Worm (Caenorhabditis elegans) whole organism, L1 larva: ENCODE results near the gene nhr-57.

Experiments used
- C16A3.4 ChIP-seq: fragments of 150-350 bp; optimal IDR thresholded peaks from 2 replicates; lab custom pipeline; 2014; ENCODE audit warnings: missing biosample characterization, missing genetic modification characterization
- aha-1 ChIP-seq: fragments of 150-350 bp; optimal IDR thresholded peaks from 2 replicates; lab custom pipeline; 2014; ENCODE audit warnings: missing biosample characterization, missing genetic modification characterization
- ceh-82 ChIP-seq, 3 experiments: fragments of 150-350 bp in 1 of 3; sonication (generic microtip) in 2 of 3; optimal IDR thresholded peaks; 2 replicates each; lab custom pipeline; 2014 to 2017; ENCODE audit warnings: missing biosample characterization in 3 of 3, missing genetic modification characterization in 3 of 3
- fkh-10 ChIP-seq: sonication (generic microtip); optimal IDR thresholded peaks from 2 replicates; lab custom pipeline; 2017; ENCODE audit warnings: missing biosample characterization, missing genetic modification reagents, missing genetic modification characterization
- lin-13 ChIP-seq: fragments of 150-350 bp; optimal IDR thresholded peaks from 2 replicates; lab custom pipeline; 2014; ENCODE audit warnings: missing biosample characterization, missing genetic modification reagents, missing genetic modification characterization
- lin-35 ChIP-seq, 2 experiments: fragments of 150-350 bp; optimal IDR thresholded peaks; 2 replicates each; lab custom pipeline; 2014; ENCODE audit warnings: missing biosample characterization in 2 of 2, missing genetic modification characterization in 2 of 2, missing genetic modification reagents in 2 of 2
- lin-39 ChIP-seq: fragments of 150-350 bp; optimal IDR thresholded peaks from 2 replicates; lab custom pipeline; 2014; ENCODE audit warnings: missing biosample characterization, missing genetic modification reagents, missing genetic modification characterization
- lir-3 ChIP-seq: sonication (generic microtip); optimal IDR thresholded peaks from 2 replicates; lab custom pipeline; 2016; ENCODE audit warnings: mild to moderate bottlenecking, missing genetic modification characterization, moderate library complexity, missing compliant biosample characterization; ENCODE audit not compliant: poor library complexity
- mef-2 ChIP-seq: fragments of 150-350 bp; optimal IDR thresholded peaks from 2 replicates; lab custom pipeline; 2014; ENCODE audit warnings: missing biosample characterization, missing genetic modification characterization
- nhr-11 ChIP-seq: fragments of 150-350 bp; optimal IDR thresholded peaks from 2 replicates; lab custom pipeline; 2014; ENCODE audit warnings: missing biosample characterization, missing genetic modification characterization
- unc-62 ChIP-seq: fragments of 150-350 bp; optimal IDR thresholded peaks from 2 replicates; lab custom pipeline; 2014; ENCODE audit warnings: missing biosample characterization, missing genetic modification reagents, missing genetic modification characterization
- ztf-11 ChIP-seq, 2 experiments: sonication (generic microtip); optimal IDR thresholded peaks; 2 replicates each; lab custom pipeline; 2016 to 2017; ENCODE audit warnings: missing genetic modification characterization in 2 of 2, missing biosample characterization in 1 of 2, missing compliant biosample characterization in 1 of 2

ce11 chrV:4106688-4107087 is 25.0 kb upstream of the nhr-57 start:
- TF ChIP-seq fkh-10 (GFP tag; lab: Kevin White, UChicago) (no peak), C16A3.4 (tag; lab: Kevin White, UChicago) (no peak), mef-2 (tag; lab: Kevin White, UChicago) (no peak), ztf-11 (tag; optimal IDR thresholded peaks at IDR 0.05; lab: Kevin White, UChicago) (no peak), unc-62 (no peak), ceh-82 (tag; optimal IDR thresholded peaks at IDR 0.05; lab: Kevin White, UChicago) (no peak), lir-3 (tag; lab: Kevin White, UChicago) (no peak), lin-35 (GFP tag; optimal IDR thresholded peaks at IDR 0.05; lab: Kevin White, UChicago) (no peak), lin-39 (tag; lab: Kevin White, UChicago) (no peak), lin-13 (GFP tag; lab: Kevin White, UChicago) (no peak), aha-1 (no peak), nhr-11 (tag; lab: Kevin White, UChicago) (no peak)
